Fruit fly (Drosophila melanogaster): Measurements from ENCODE around the gene Fntb.

dm6 chr3R:16416508-16416907 lies 16.3 kb upstream of the Fntb start:
- TF ChIP-seq CG8478 (optimal IDR thresholded peaks at IDR 0.05): no peak
- no peak for TF ChIP-seq Dll (optimal IDR thresholded peaks at IDR 0.05)
- no peak for TF ChIP-seq psq (optimal IDR thresholded peaks at IDR 0.05)
- no peak for TF ChIP-seq usp (GFP tag; optimal IDR thresholded peaks at IDR 0.05)
- no peak for TF ChIP-seq EcR (GFP tag; optimal IDR thresholded peaks at IDR 0.05)

Measured in whole organism.